Worm (Caenorhabditis elegans): ENCODE data around the gene ZK470.14.

DNA sequence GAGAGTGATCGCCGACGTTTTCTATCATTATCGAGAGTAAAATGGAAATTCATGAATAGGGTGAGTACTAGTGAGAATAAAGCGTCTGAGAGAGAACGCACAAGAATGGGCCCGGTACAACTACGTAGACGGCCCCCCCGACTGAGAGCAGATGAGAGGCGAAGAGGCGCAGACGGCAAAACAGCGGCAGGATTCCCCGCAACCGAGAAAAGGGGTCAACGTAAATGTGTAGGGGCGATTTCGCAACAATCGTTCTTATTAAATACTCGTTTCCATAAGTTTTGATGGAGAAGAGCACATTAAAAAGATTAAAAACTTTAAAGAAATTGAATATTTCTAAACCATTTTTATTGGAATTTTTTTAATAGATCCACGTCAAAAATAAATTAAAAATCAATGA, 47.4 kb downstream of the ZK470.14 start:
- TF ChIP-seq nhr-90 (tag; optimal IDR thresholded peaks at IDR 0.05) (no peak), atf-7 (tag; optimal IDR thresholded peaks at IDR 0.05) (no peak), repo-1 (tag; optimal IDR thresholded peaks at IDR 0.05) (no peak), unc-62 (GFP tag; optimal IDR thresholded peaks at IDR 0.05) (no peak), ceh-58 (GFP tag; IDR thresholded peaks at IDR 0.05) (no peak), let-526 (GFP tag; IDR thresholded peaks at IDR 0.05) (no peak), unc-130 (GFP tag; optimal IDR thresholded peaks at IDR 0.05) (no peak), madf-3 (GFP tag; IDR thresholded peaks at IDR 0.05) (no peak), F39B2.1 (GFP tag; IDR thresholded peaks at IDR 0.05) (no peak)

All from whole organism, young adult.